Worm (Caenorhabditis elegans): Measurements from ENCODE around the gene spot-1.
A peak's percentile ranks its signal among the peaks of the same experiment; 100 is the strongest.

The spot-1 gene

ce11 chrIII:7272828-7273227 lies 4.2 kb downstream of the spot-1 start (continued):
- TF ChIP-seq nhr-25 (tag; optimal IDR thresholded peaks at IDR 0.05) (peak; percentile 51), nhr-77 (tag; optimal IDR thresholded peaks at IDR 0.05) (no peak), R02D3.7 (tag; optimal IDR thresholded peaks at IDR 0.05) (no peak), nhr-23 (tag; optimal IDR thresholded peaks at IDR 0.05) (no peak), ztf-1 (GFP tag; conservative IDR thresholded peaks at IDR 0.05) (no peak), lin-13 (GFP tag; optimal IDR thresholded peaks at IDR 0.05) (no peak), alr-1 (tag; optimal IDR thresholded peaks at IDR 0.05) (no peak), fos-1 (tag; optimal IDR thresholded peaks at IDR 0.05) (peak; percentile 63), mab-5 (tag; optimal IDR thresholded peaks at IDR 0.05) (no peak), snpc-4 (tag; optimal IDR thresholded peaks at IDR 0.05) (no peak), unc-39 (tag; optimal IDR thresholded peaks at IDR 0.05) (no peak), sem-4 (tag; optimal IDR thresholded peaks at IDR 0.05) (no peak), lsy-2 (tag; optimal IDR thresholded peaks at IDR 0.05) (peak in 1 of 2 experiments; percentile 46), elt-1 (tag; optimal IDR thresholded peaks at IDR 0.05) (no peak), nhr-11 (tag; optimal IDR thresholded peaks at IDR 0.05) (no peak), blmp-1 (tag; optimal IDR thresholded peaks at IDR 0.05; ENCODE audit: insufficient read depth) (peak; percentile 85), ztf-11 (tag; optimal IDR thresholded peaks at IDR 0.05) (no peak), ceh-16 (tag; optimal IDR thresholded peaks at IDR 0.05) (no peak), unc-55 (GFP tag; optimal IDR thresholded peaks at IDR 0.05) (no peak), C34F6.9 (tag; optimal IDR thresholded peaks at IDR 0.05) (no peak), gmeb-1 (tag; optimal IDR thresholded peaks at IDR 0.05) (peak; percentile 71), ZK546.5 (tag; optimal IDR thresholded peaks at IDR 0.05) (no peak)

- TF ChIP-seq crh-2 (tag; optimal IDR thresholded peaks at IDR 0.05) (peak; percentile 56), mdl-1 (tag; optimal IDR thresholded peaks at IDR 0.05) (peak in 1 of 2 experiments; percentile 25), nhr-6 (tag; optimal IDR thresholded peaks at IDR 0.05) (peak; percentile 35), egl-27 (tag; optimal IDR thresholded peaks at IDR 0.05) (no peak), sma-9 (GFP tag; optimal IDR thresholded peaks at IDR 0.05) (peak; percentile 77), sma-9 (tag; optimal IDR thresholded peaks at IDR 0.05) (no peak), fos-1 (tag; optimal IDR thresholded peaks at IDR 0.05) (peak; percentile 9), nhr-10 (tag; optimal IDR thresholded peaks at IDR 0.05) (no peak), ceh-82 (tag; optimal IDR thresholded peaks at IDR 0.05) (no peak), aly-2 (tag; optimal IDR thresholded peaks at IDR 0.05) (no peak), dmd-4 (tag; optimal IDR thresholded peaks at IDR 0.05) (no peak), skn-1 (tag; optimal IDR thresholded peaks at IDR 0.05) (no peak), unc-55 (GFP tag; optimal IDR thresholded peaks at IDR 0.05) (peak; percentile 7), lin-13 (GFP tag; optimal IDR thresholded peaks at IDR 0.05) (no peak), nhr-77 (tag; optimal IDR thresholded peaks at IDR 0.05) (no peak), F13H6.1 (tag; optimal IDR thresholded peaks at IDR 0.05) (peak; percentile 59), blmp-1 (tag; optimal IDR thresholded peaks at IDR 0.05; ENCODE audit: insufficient read depth) (no peak), lin-39 (tag; optimal IDR thresholded peaks at IDR 0.05) (no peak), ztf-1 (GFP tag; conservative IDR thresholded peaks at IDR 0.05) (no peak), alr-1 (tag; optimal IDR thresholded peaks at IDR 0.05) (no peak), R02D3.7 (tag; optimal IDR thresholded peaks at IDR 0.05) (no peak), gmeb-1 (tag; optimal IDR thresholded peaks at IDR 0.05) (peak; percentile 28), elt-1 (tag; optimal IDR thresholded peaks at IDR 0.05) (no peak), nhr-25 (tag; optimal IDR thresholded peaks at IDR 0.05) (peak; percentile 59), sma-3 (GFP tag; optimal IDR thresholded peaks at IDR 0.05) (peak; percentile 41), ztf-4 (tag; optimal IDR thresholded peaks at IDR 0.05) (no peak), nhr-21 (tag; optimal IDR thresholded peaks at IDR 0.05) (no peak), nhr-11 (tag; optimal IDR thresholded peaks at IDR 0.05) (no peak), unc-39 (tag; optimal IDR thresholded peaks at IDR 0.05) (no peak), mbf-1 (tag; optimal IDR thresholded peaks at IDR 0.05) (no peak), Y55F3AM.14 (GFP tag; optimal IDR thresholded peaks at IDR 0.05) (no peak), peb-1 (tag; optimal IDR thresholded peaks at IDR 0.05) (no peak), nhr-129 (tag; optimal IDR thresholded peaks at IDR 0.05) (peak; percentile 86), snpc-4 (tag; optimal IDR thresholded peaks at IDR 0.05) (no peak), nhr-12 (tag; optimal IDR thresholded peaks at IDR 0.05) (no peak), ceh-16 (tag; optimal IDR thresholded peaks at IDR 0.05) (no peak), sem-4 (tag; optimal IDR thresholded peaks at IDR 0.05) (no peak), zag-1 (tag; optimal IDR thresholded peaks at IDR 0.05) (no peak), ZK546.5 (tag; optimal IDR thresholded peaks at IDR 0.05) (no peak), ztf-11 (tag; optimal IDR thresholded peaks at IDR 0.05) (no peak), ama-1 (optimal IDR thresholded peaks at IDR 0.05) (peak; percentile 68), unc-62 (GFP tag; optimal IDR thresholded peaks at IDR 0.05) (no peak), nhr-237 (tag; optimal IDR thresholded peaks at IDR 0.05) (no peak), lin-11 (tag; optimal IDR thresholded peaks at IDR 0.05) (no peak), C34F6.9 (tag; optimal IDR thresholded peaks at IDR 0.05) (peak; percentile 81), mab-5 (tag; optimal IDR thresholded peaks at IDR 0.05) (peak; percentile 70), lsy-2 (tag; optimal IDR thresholded peaks at IDR 0.05) (peak in 1 of 2 experiments; percentile 61), nhr-23 (tag; optimal IDR thresholded peaks at IDR 0.05) (no peak), elt-3 (tag; optimal IDR thresholded peaks at IDR 0.05) (no peak)
These were observed 5.0 kb downstream of the spot-1 start for ce11 chrIII:7272088-7272487.
